Fruit fly (Drosophila melanogaster) whole organism, embryonic: Measurements from ENCODE around the gene CG33986.
A peak's percentile ranks its signal among the peaks of the same experiment; 100 is the strongest.

Source experiments
- Awh ChIP-seq: fragments of 200-800 bp; sonication (Bioruptor generic); IDR thresholded peaks from 2 replicates; pipeline ENCODE4, ENCODE4 v1.3.6; 2022; ENCODE audit warnings: missing biosample characterization, missing genetic modification characterization
- BEAF-32 ChIP-seq: fragments of 200-800 bp; sonication (Bioruptor generic); optimal IDR thresholded peaks from 3 replicates; lab custom pipeline; 2017; ENCODE audit warnings: missing biosample characterization, missing genetic modification characterization, mild to moderate bottlenecking, moderate library complexity, missing genetic modification reagents
- Bgb ChIP-seq: fragments of 200-800 bp; sonication (Bioruptor generic); IDR thresholded peaks from 2 replicates; pipeline ENCODE4 v1.3.6; 2022; ENCODE audit warnings: missing biosample characterization, missing genetic modification characterization; ENCODE audit not compliant: partially characterized antibody
- CG10431 ChIP-seq: fragments of 200-800 bp; sonication (Bioruptor generic); optimal IDR thresholded peaks from 3 replicates; lab custom pipeline; 2018; ENCODE audit warnings: missing biosample characterization, mild to moderate bottlenecking, missing genetic modification characterization
- CG11456 ChIP-seq: fragments of 200-800 bp; sonication (Bioruptor generic); IDR thresholded peaks from 3 replicates; pipeline ENCODE4 v1.3.6; 2022; ENCODE audit warnings: missing biosample characterization, missing genetic modification characterization
- CG13624 ChIP-seq: fragments of 200-800 bp; sonication (Bioruptor generic); optimal IDR thresholded peaks from 2 replicates; lab custom pipeline; 2016; ENCODE audit warnings: missing biosample characterization, missing genetic modification characterization
- CG14014 ChIP-seq: fragments of 200-800 bp; sonication (Bioruptor generic); IDR thresholded peaks from 2 replicates; pipeline ENCODE4 v1.3.6; 2022; ENCODE audit warnings: missing biosample characterization, missing genetic modification characterization
- CG15011 ChIP-seq: fragments of 200-800 bp; sonication (Bioruptor generic); optimal IDR thresholded peaks from 3 replicates; lab custom pipeline; 2018; ENCODE audit warnings: missing biosample characterization, mild to moderate bottlenecking, missing genetic modification characterization
- CG17912 ChIP-seq: fragments of 200-800 bp; sonication (Bioruptor generic); optimal IDR thresholded peaks from 2 replicates; lab custom pipeline; 2018; ENCODE audit warnings: missing biosample characterization, mild to moderate bottlenecking, missing genetic modification characterization
- CG2116 ChIP-seq: fragments of 200-800 bp; sonication (Bioruptor generic); optimal IDR thresholded peaks from 3 replicates; lab custom pipeline; 2018; ENCODE audit warnings: missing biosample characterization, mild to moderate bottlenecking, missing genetic modification characterization
- CG2199 ChIP-seq: fragments of 200-800 bp; sonication (Bioruptor generic); IDR thresholded peaks from 3 replicates; pipeline ENCODE4 v1.3.6; 2022; ENCODE audit warnings: missing biosample characterization, missing genetic modification characterization
- CG32772 ChIP-seq: fragments of 200-800 bp; sonication (Bioruptor generic); IDR thresholded peaks from 2 replicates; pipeline ENCODE4 v1.3.6; 2022; ENCODE audit warnings: missing biosample characterization, missing genetic modification characterization
- CG34224 ChIP-seq: fragments of 200-800 bp; sonication (Bioruptor generic); IDR thresholded peaks from 3 replicates; pipeline ENCODE4 v1.3.6; 2022; ENCODE audit warnings: missing biosample characterization, missing genetic modification characterization; ENCODE audit not compliant: partially characterized antibody
- CG3995 ChIP-seq: fragments of 200-800 bp; sonication (Bioruptor generic); optimal IDR thresholded peaks from 3 replicates; lab custom pipeline; 2016; ENCODE audit warnings: missing biosample characterization, missing genetic modification characterization
- CG7786 ChIP-seq: fragments of 200-800 bp; sonication (Bioruptor generic); optimal IDR thresholded peaks from 2 replicates; lab custom pipeline; 2016; ENCODE audit warnings: missing biosample characterization, missing genetic modification characterization
- CG7963 ChIP-seq: fragments of 200-800 bp; sonication (Bioruptor generic); IDR thresholded peaks from 3 replicates; pipeline ENCODE4 v1.3.6; 2022; ENCODE audit warnings: missing biosample characterization, missing genetic modification characterization; ENCODE audit not compliant: partially characterized antibody
- CG8290 ChIP-seq, 3 experiments: fragments of 200-800 bp; sonication (Bioruptor generic); optimal IDR thresholded peaks; 2 replicates each; lab custom pipeline; 2016 to 2019; ENCODE audit warnings: missing biosample characterization in 3 of 3, missing genetic modification characterization in 3 of 3, mild to moderate bottlenecking in 2 of 3, moderate library complexity in 1 of 3
- CG8359 ChIP-seq: fragments of 200-800 bp; sonication (Bioruptor generic); optimal IDR thresholded peaks from 2 replicates; lab custom pipeline; 2017; ENCODE audit warnings: missing biosample characterization, mild to moderate bottlenecking, missing genetic modification characterization, borderline replicate concordance
- CG8388 ChIP-seq: fragments of 200-800 bp; sonication (Bioruptor generic); optimal IDR thresholded peaks from 2 replicates; lab custom pipeline; 2019; ENCODE audit warnings: missing biosample characterization, mild to moderate bottlenecking, missing genetic modification characterization, moderate library complexity
- CTCF ChIP-seq: fragments of 200-800 bp; sonication (Bioruptor generic); optimal IDR thresholded peaks from 2 replicates; lab custom pipeline; 2017; ENCODE audit warnings: missing biosample characterization, mild to moderate bottlenecking, missing genetic modification characterization, moderate library complexity
- Dll ChIP-seq: fragments of 200-800 bp; sonication (Bioruptor generic); IDR thresholded peaks from 4 replicates; pipeline ENCODE4 v1.3.6; 2022; ENCODE audit warnings: missing biosample characterization, missing genetic modification characterization; ENCODE audit not compliant: partially characterized antibody
- Doc3 ChIP-seq: fragments of 200-800 bp; sonication (Bioruptor generic); IDR thresholded peaks from 3 replicates; pipeline ENCODE4 v1.3.6; 2022; ENCODE audit warnings: missing biosample characterization, missing genetic modification characterization; ENCODE audit not compliant: partially characterized antibody
- HmgZ ChIP-seq: fragments of 200-800 bp; sonication (Bioruptor generic); optimal IDR thresholded peaks from 2 replicates; lab custom pipeline; 2018; ENCODE audit warnings: missing biosample characterization, mild to moderate bottlenecking, missing genetic modification characterization
- Kr ChIP-seq: fragments of 200-800 bp; sonication (Bioruptor generic); optimal IDR thresholded peaks from 2 replicates; lab custom pipeline; 2017; ENCODE audit warnings: missing biosample characterization, mild to moderate bottlenecking, missing genetic modification characterization
- Med ChIP-seq: fragments of 200-800 bp; sonication (Bioruptor generic); peaks from one replicate; lab custom pipeline; 2016; ENCODE audit warnings: missing biosample characterization, missing genetic modification characterization, mild to moderate bottlenecking, inconsistent platforms, moderate library complexity
- Myb ChIP-seq: fragments of 200-800 bp; sonication (Bioruptor generic); optimal IDR thresholded peaks from 2 replicates; lab custom pipeline; 2016; ENCODE audit warnings: missing biosample characterization, missing genetic modification characterization
- Rfx ChIP-seq: fragments of 200-800 bp; sonication (Bioruptor generic); IDR thresholded peaks from 2 replicates; pipeline ENCODE4 v1.3.6; 2022; ENCODE audit warnings: missing biosample characterization, missing genetic modification characterization
- Sry-δ ChIP-seq: fragments of 200-800 bp; sonication (Bioruptor generic); optimal IDR thresholded peaks from 2 replicates; lab custom pipeline; 2016; ENCODE audit warnings: missing biosample characterization, missing genetic modification characterization
- Tbp ChIP-seq: fragments of >200 bp; optimal IDR thresholded peaks from 2 replicates; lab custom pipeline; 2018; ENCODE audit warnings: missing biosample characterization, missing genetic modification characterization
- Vsx1 ChIP-seq: fragments of 200-800 bp; sonication (Bioruptor generic); optimal IDR thresholded peaks from 2 replicates; lab custom pipeline; 2017; ENCODE audit warnings: missing biosample characterization, mild to moderate bottlenecking, missing genetic modification characterization, missing genetic modification reagents
- Xrp1 ChIP-seq: fragments of 200-800 bp; sonication (Bioruptor generic); IDR thresholded peaks from 2 replicates; pipeline ENCODE4 v1.3.6; 2022; ENCODE audit warnings: missing biosample characterization, missing genetic modification characterization
- cg ChIP-seq: fragments of 200-800 bp; sonication (Bioruptor generic); optimal IDR thresholded peaks from 3 replicates; lab custom pipeline; 2019; ENCODE audit warnings: missing biosample characterization, mild to moderate bottlenecking, missing genetic modification characterization, moderate library complexity
- crp ChIP-seq, 2 experiments: fragments of 200-800 bp; sonication (Bioruptor generic); optimal IDR thresholded peaks; 2 replicates in 1 of 2; 3 replicates in 1 of 2; lab custom pipeline; 2017; ENCODE audit warnings: missing biosample characterization in 2 of 2, missing genetic modification characterization in 2 of 2, mild to moderate bottlenecking in 1 of 2, moderate library complexity in 1 of 2
- gro ChIP-seq: fragments of 200-800 bp; sonication (Bioruptor generic); optimal IDR thresholded peaks from 2 replicates; lab custom pipeline; 2016; ENCODE audit warnings: missing biosample characterization, missing genetic modification characterization
- jumu ChIP-seq: fragments of 200-800 bp; sonication (Bioruptor generic); optimal IDR thresholded peaks from 3 replicates; lab custom pipeline; 2016; ENCODE audit warnings: missing biosample characterization, missing genetic modification characterization
- lola ChIP-seq, 3 experiments: fragments of >200 bp in 2 of 3; fragments of 200-800 bp in 1 of 3; sonication (Bioruptor generic) in 1 of 3; optimal IDR thresholded peaks; 2 replicates each; lab custom pipeline; 2017 to 2019; ENCODE audit warnings: missing biosample characterization in 3 of 3, missing genetic modification characterization in 3 of 3, mild to moderate bottlenecking in 1 of 3, moderate library complexity in 1 of 3
- nmo ChIP-seq: fragments of 200-800 bp; sonication (Bioruptor generic); optimal IDR thresholded peaks from 2 replicates; lab custom pipeline; 2018; ENCODE audit warnings: missing biosample characterization, mild to moderate bottlenecking, missing genetic modification characterization, moderate library complexity
- org-1 ChIP-seq: fragments of 200-800 bp; sonication (Bioruptor generic); optimal IDR thresholded peaks from 2 replicates; lab custom pipeline; 2017; ENCODE audit warnings: missing biosample characterization, missing genetic modification characterization
- phol ChIP-seq: fragments of 200-800 bp; sonication (Bioruptor generic); optimal IDR thresholded peaks from 3 replicates; lab custom pipeline; 2018; ENCODE audit warnings: missing biosample characterization, mild to moderate bottlenecking, missing genetic modification characterization, moderate library complexity
- pros ChIP-seq: fragments of 200-800 bp; sonication (Bioruptor generic); optimal IDR thresholded peaks from 3 replicates; lab custom pipeline; 2019; ENCODE audit warnings: missing biosample characterization, mild to moderate bottlenecking, missing genetic modification characterization, moderate library complexity
- pzg ChIP-seq: fragments of 200-800 bp; sonication (Bioruptor generic); optimal IDR thresholded peaks from 3 replicates; lab custom pipeline; 2018; ENCODE audit warnings: missing biosample characterization, mild to moderate bottlenecking, missing genetic modification characterization, moderate library complexity
- rib ChIP-seq: fragments of 200-800 bp; sonication (Bioruptor generic); IDR thresholded peaks from 2 replicates; pipeline ENCODE4 v1.3.6; 2022; ENCODE audit warnings: missing biosample characterization, missing genetic modification characterization
- sens ChIP-seq: fragments of 200-800 bp; sonication (Bioruptor generic); peaks from one replicate; lab custom pipeline; 2016; ENCODE audit warnings: missing biosample characterization, missing genetic modification characterization
- tll ChIP-seq, 2 experiments: fragments of 200-800 bp in 1 of 2; fragments of >200 bp in 1 of 2; sonication (Bioruptor generic) in 1 of 2; optimal IDR thresholded peaks; 2 replicates each; lab custom pipeline; 2017 to 2019; ENCODE audit warnings: missing biosample characterization in 2 of 2, missing genetic modification characterization in 2 of 2, mild to moderate bottlenecking in 1 of 2, moderate library complexity in 1 of 2
- twi ChIP-seq: fragments of 200-800 bp; optimal IDR thresholded peaks from 2 replicates; lab custom pipeline; 2019; ENCODE audit warnings: missing biosample characterization, mild to moderate bottlenecking, missing genetic modification characterization, moderate library complexity
- zen ChIP-seq: fragments of 200-800 bp; sonication (Bioruptor generic); optimal IDR thresholded peaks from 3 replicates; lab custom pipeline; 2018; ENCODE audit warnings: missing biosample characterization, mild to moderate bottlenecking, missing genetic modification characterization, moderate library complexity

Gene CG33986

dm6 chr3L:15517508-15517907 lies 7.5 kb downstream of the CG33986 start (continued):
- no peak for TF ChIP-seq CG7963 (GFP tag; lab: Robert Waterston, UW)
- TF ChIP-seq Vsx1 (GFP tag; lab: Kevin White, UChicago): no peak

dm6 chr3L:15516956-15517355 lies 8.1 kb downstream of the CG33986 start, which contains the start of gene CG13454:
Gene CG13454, minus strand, starts transcription at chr3L:15517056.
- TF ChIP-seq Awh (0 out of 2 replicates have a peak, but pooled peaks have one; percentile 10), pros (GFP tag; lab: Kevin White, UChicago) (peak; percentile 44), CG11456 (no peak), crp (GFP tag; optimal IDR thresholded peaks at IDR 0.05; lab: Kevin White, UChicago) (peak in 1 of 2 experiments; percentile 1), CG10431 (GFP tag; lab: Kevin White, UChicago) (no peak), jumu (GFP tag; lab: Kevin White, UChicago) (no peak), zen (peak; percentile 69), twi (tag; lab: Kevin White, UChicago) (peak; percentile 36), rib (no peak), CG8388 (GFP tag; lab: Kevin White, UChicago) (no peak), Myb (no peak), tll (GFP tag; optimal IDR thresholded peaks at IDR 0.05; lab: Kevin White, UChicago) (peak in 1 of 2 experiments; percentile 32), CG17912 (GFP tag; lab: Kevin White, UChicago) (no peak), CG7786 (GFP tag; lab: Kevin White, UChicago) (no peak), CTCF (GFP tag; lab: Kevin White, UChicago) (no peak), Xrp1 (GFP tag; lab: Robert Waterston, UW) (0 out of 2 replicates have a peak, but pooled peaks have one; percentile 8), nmo (GFP tag; lab: Kevin White, UChicago) (no peak), CG14014 (GFP tag; lab: Robert Waterston, UW) (no peak), sens (GFP tag; lab: Kevin White, UChicago) (peak; percentile 60), Kr (GFP tag; lab: Kevin White, UChicago) (peak; percentile 8), CG15011 (GFP tag; lab: Kevin White, UChicago) (no peak), Tbp (GFP tag; lab: Kevin White, UChicago) (no peak), CG2199 (GFP tag; lab: Robert Waterston, UW) (0 out of 3 replicates have a peak, but pooled peaks have one; percentile 21)

- no peak for TF ChIP-seq CG32772 (GFP tag; lab: Robert Waterston, UW)
- TF ChIP-seq CG8290 (GFP tag; optimal IDR thresholded peaks at IDR 0.05; lab: Kevin White, UChicago): no peak
- peak in 1 of 2 experiments; percentile 10 for TF ChIP-seq CG8290 (tag; optimal IDR thresholded peaks at IDR 0.05; lab: Kevin White, UChicago)
- TF ChIP-seq org-1 (GFP tag; lab: Kevin White, UChicago): no peak
- TF ChIP-seq phol: no peak
- TF ChIP-seq CG2116 (GFP tag; lab: Kevin White, UChicago): peak; percentile 55
- no peak for TF ChIP-seq cg (GFP tag; lab: Kevin White, UChicago)
- no peak for TF ChIP-seq CG8359
- TF ChIP-seq CG2199 (GFP tag; lab: Robert Waterston, UW): peak; percentile 14; the same call in 1 of the 3 replicates
- TF ChIP-seq gro (GFP tag; lab: Kevin White, UChicago): no peak
- TF ChIP-seq Dll: peak; percentile 50; the same call in 1 of the 4 replicates
- 0 out of 3 replicates have a peak, but pooled peaks have one; percentile 36 for TF ChIP-seq Doc3 (GFP tag; lab: Robert Waterston, UW)
- TF ChIP-seq CG3995: peak; percentile 30
- TF ChIP-seq BEAF-32: peak; percentile 66
- TF ChIP-seq Med (GFP tag; lab: Kevin White, UChicago): peak; percentile 54
- TF ChIP-seq HmgZ (tag; lab: Kevin White, UChicago): peak; percentile 7
- TF ChIP-seq Rfx (GFP tag; lab: Robert Waterston, UW): 0 out of 2 replicates have a peak, but pooled peaks have one; percentile 25
- peak; percentile 34 for TF ChIP-seq Bgb (GFP tag; lab: Robert Waterston, UW)
- peak; percentile 13 for TF ChIP-seq pzg
- peak; percentile 38 for TF ChIP-seq Sry-δ (GFP tag; lab: Kevin White, UChicago)
- TF ChIP-seq CG34224 (GFP tag; lab: Robert Waterston, UW): peak; percentile 43; the same call in 2 of the 3 replicates
- peak; percentile 27; the same call in 1 of the 2 replicates for TF ChIP-seq CG14014 (GFP tag; lab: Robert Waterston, UW)
- peak in 1 of 3 experiments; percentile 57 for TF ChIP-seq lola (GFP tag; optimal IDR thresholded peaks at IDR 0.05; lab: Kevin White, UChicago)
- no peak for TF ChIP-seq CG13624 (GFP tag; lab: Kevin White, UChicago)
Measured at dm6 chr3L:15516440-15516839, 8.6 kb downstream of the CG33986 start.
